Worm (Caenorhabditis elegans) whole organism, L3 larva: ENCODE results near the gene srg-50.

Source experiments
- R02D3.7 ChIP-seq: fragments of 150-350 bp; optimal IDR thresholded peaks from 2 replicates; lab custom pipeline; 2014; ENCODE audit warnings: missing biosample characterization, missing genetic modification characterization
- ama-1 ChIP-seq: fragments of 150-350 bp; optimal IDR thresholded peaks from 2 replicates; lab custom pipeline; 2018
- ceh-16 ChIP-seq: sonication (generic microtip); optimal IDR thresholded peaks from 2 replicates; lab custom pipeline; 2017; ENCODE audit warnings: missing biosample characterization, missing genetic modification characterization
- ceh-82 ChIP-seq: fragments of 150-350 bp; optimal IDR thresholded peaks from 2 replicates; lab custom pipeline; 2014; ENCODE audit warnings: missing biosample characterization, missing genetic modification characterization
- ceh-9 ChIP-seq: sonication (generic microtip); optimal IDR thresholded peaks from 2 replicates; lab custom pipeline; 2018; ENCODE audit warnings: missing biosample characterization, missing genetic modification characterization
- egl-5 ChIP-seq: fragments of 150-350 bp; optimal IDR thresholded peaks from 2 replicates; lab custom pipeline; 2017; ENCODE audit warnings: missing biosample characterization, missing genetic modification reagents, missing genetic modification characterization, inconsistent platforms
- fkh-10 ChIP-seq: sonication (generic microtip); optimal IDR thresholded peaks from 2 replicates; lab custom pipeline; 2017; ENCODE audit warnings: missing biosample characterization, missing genetic modification reagents, missing genetic modification characterization
- fos-1 ChIP-seq: fragments of 150-350 bp; optimal IDR thresholded peaks from 2 replicates; lab custom pipeline; 2014; ENCODE audit warnings: missing biosample characterization, missing genetic modification characterization
- nhr-25 ChIP-seq: sonication (generic microtip); optimal IDR thresholded peaks from 2 replicates; lab custom pipeline; 2017; ENCODE audit warnings: missing biosample characterization, missing genetic modification characterization
- sea-2 ChIP-seq: fragments of 150-350 bp; sonication (generic microtip); optimal IDR thresholded peaks from 4 replicates; lab custom pipeline; 2014; ENCODE audit warnings: missing biosample characterization, missing genetic modification reagents, missing genetic modification characterization
- skn-1 ChIP-seq: fragments of 150-350 bp; optimal IDR thresholded peaks from 2 replicates; lab custom pipeline; 2014; ENCODE audit warnings: missing biosample characterization, missing genetic modification characterization
- snpc-4 ChIP-seq: fragments of 150-350 bp; optimal IDR thresholded peaks from 2 replicates; lab custom pipeline; 2014; ENCODE audit warnings: missing biosample characterization, missing genetic modification characterization
- ztf-4 ChIP-seq: fragments of 150-350 bp; optimal IDR thresholded peaks from 2 replicates; lab custom pipeline; 2014; ENCODE audit warnings: missing biosample characterization, missing genetic modification characterization

ce11 chrIV:7043430-7043829 is 31.5 kb downstream of the srg-50 start:
- TF ChIP-seq fkh-10 (GFP tag; lab: Kevin White, UChicago): no peak
- no peak for TF ChIP-seq fos-1 (tag; lab: Kevin White, UChicago)
- no peak for TF ChIP-seq nhr-25 (tag; lab: Kevin White, UChicago)
- no peak for TF ChIP-seq ceh-16 (tag; lab: Kevin White, UChicago)
- no peak for TF ChIP-seq ztf-4 (tag; lab: Kevin White, UChicago)
- TF ChIP-seq egl-5 (tag; lab: Kevin White, UChicago): no peak
- TF ChIP-seq skn-1 (tag; lab: Kevin White, UChicago): no peak
- no peak for TF ChIP-seq R02D3.7
- TF ChIP-seq snpc-4: no peak
- no peak for TF ChIP-seq sea-2 (GFP tag; lab: Kevin White, UChicago)
- TF ChIP-seq ceh-82 (tag; lab: Kevin White, UChicago): no peak
- no peak for TF ChIP-seq ama-1 (lab: Kevin White, UChicago)
- no peak for TF ChIP-seq ceh-9 (tag; lab: Kevin White, UChicago)
